Fruit fly (Drosophila melanogaster) S2 (cell line): ENCODE data around the gene stnA.

Source experiments
- CG8478 ChIP-seq: fragments of >200 bp; optimal IDR thresholded peaks from 2 replicates; lab custom pipeline; 2018
- CTCF ChIP-seq, 2 experiments: fragments of >200 bp; optimal IDR thresholded peaks; 2 replicates each; lab custom pipeline; 2018

dm6 chrX:23035766-23036165, 31.3 kb upstream of the stnA start, which contains the start of gene CG12061:
- no peak for TF ChIP-seq CTCF (optimal IDR thresholded peaks at IDR 0.05; lab: Kevin White, UChicago)
- TF ChIP-seq CG8478: no peak
